Fruit fly (Drosophila melanogaster) whole organism, pupa: ENCODE data around the gene Cand1.

Experiments used
- CG10348 ChIP-seq: fragments of 200-800 bp; sonication (Bioruptor generic); IDR thresholded peaks from 2 replicates; pipeline ENCODE4 v1.3.6; 2022; ENCODE audit warnings: missing biosample characterization, missing genetic modification characterization
- CG13204 ChIP-seq: fragments of 200-800 bp; sonication (Bioruptor generic); optimal IDR thresholded peaks from 2 replicates; lab custom pipeline; 2018; ENCODE audit warnings: missing biosample characterization, mild to moderate bottlenecking, missing genetic modification characterization, moderate library complexity
- CG15710 ChIP-seq: fragments of 200-800 bp; sonication (Bioruptor generic); optimal IDR thresholded peaks from 2 replicates; lab custom pipeline; 2018; ENCODE audit warnings: missing biosample characterization, mild to moderate bottlenecking, missing genetic modification characterization, moderate library complexity
- CG17806 ChIP-seq: fragments of 200-800 bp; sonication (Bioruptor generic); optimal IDR thresholded peaks from 2 replicates; lab custom pipeline; 2018; ENCODE audit warnings: missing biosample characterization, mild to moderate bottlenecking, missing genetic modification characterization, moderate library complexity
- CG34367 ChIP-seq: fragments of 200-800 bp; sonication (Bioruptor generic); optimal IDR thresholded peaks from 2 replicates; lab custom pipeline; 2018; ENCODE audit warnings: missing biosample characterization, mild to moderate bottlenecking, missing genetic modification characterization
- CG4496 ChIP-seq: fragments of 200-800 bp; sonication (Bioruptor generic); IDR thresholded peaks from 3 replicates; pipeline ENCODE4 v1.3.6; 2022; ENCODE audit warnings: missing biosample characterization, missing genetic modification characterization
- CG8159 ChIP-seq: fragments of 200-800 bp; sonication (Bioruptor generic); optimal IDR thresholded peaks from 3 replicates; lab custom pipeline; 2018; ENCODE audit warnings: missing biosample characterization, mild to moderate bottlenecking, missing genetic modification characterization, moderate library complexity
- CG9948 ChIP-seq: fragments of 200-800 bp; sonication (Bioruptor generic); optimal IDR thresholded peaks from 2 replicates; lab custom pipeline; 2018; ENCODE audit warnings: missing biosample characterization, mild to moderate bottlenecking, missing genetic modification characterization, moderate library complexity
- D1 ChIP-seq: fragments of 200-800 bp; sonication (Bioruptor generic); optimal IDR thresholded peaks from 2 replicates; lab custom pipeline; 2018; ENCODE audit warnings: missing biosample characterization, mild to moderate bottlenecking, missing genetic modification characterization, moderate library complexity
- EcR ChIP-seq: fragments of 200-800 bp; sonication (Bioruptor generic); optimal IDR thresholded peaks from 3 replicates; lab custom pipeline; 2019; ENCODE audit warnings: missing biosample characterization, missing genetic modification characterization, mild to moderate bottlenecking, moderate library complexity, missing genetic modification reagents
- Ets98B ChIP-seq: fragments of 200-800 bp; sonication (Bioruptor generic); IDR thresholded peaks from 2 replicates; pipeline ENCODE4 v1.3.6; 2022; ENCODE audit warnings: missing biosample characterization, missing genetic modification characterization
- Pif1B ChIP-seq: fragments of 200-800 bp; sonication (Bioruptor generic); optimal IDR thresholded peaks from 3 replicates; lab custom pipeline; 2016; ENCODE audit warnings: missing biosample characterization, missing genetic modification characterization
- rn ChIP-seq: fragments of 200-800 bp; sonication (Bioruptor generic); IDR thresholded peaks from 2 replicates; pipeline ENCODE4 v1.3.6; 2022; ENCODE audit warnings: missing biosample characterization, missing genetic modification characterization

- TF ChIP-seq rn (GFP tag; lab: Robert Waterston, UW) (no peak), CG13204 (GFP tag; lab: Kevin White, UChicago) (no peak), D1 (tag; lab: Kevin White, UChicago) (no peak), CG9948 (peak; percentile 3), CG15710 (tag; lab: Kevin White, UChicago) (peak; percentile 36), CG17806 (tag; lab: Kevin White, UChicago) (no peak), CG4496 (no peak), CG8159 (tag; lab: Kevin White, UChicago) (peak; percentile 39), CG34367 (tag; lab: Kevin White, UChicago) (no peak), EcR (no peak), Ets98B (GFP tag; lab: Robert Waterston, UW) (peak; percentile 36; the same call in 1 of the 2 replicates), CG10348 (GFP tag; lab: Robert Waterston, UW) (no peak), Pif1B (GFP tag; lab: Kevin White, UChicago) (no peak)
These were observed 23.2 kb downstream of the Cand1 start, which contains the start of gene SamDC for dm6 chr2L:10339212-10339721.
